Worm (Caenorhabditis elegans) whole organism, young adult: ENCODE results near the gene dpff-1.

ENCODE experiments used
- B0019.2 ChIP-seq: fragments of 200-800 bp; sonication (Bioruptor generic); conservative IDR thresholded peaks from 2 replicates; pipeline ENCODE4 v1.3.6; 2022; ENCODE audit warnings: missing genetic modification reagents, missing genetic modification characterization, missing compliant biosample characterization
- B0035.1 ChIP-seq: sonication (generic microtip); optimal IDR thresholded peaks from 2 replicates; lab custom pipeline; 2016; ENCODE audit warnings: missing genetic modification characterization, mild to moderate bottlenecking, missing compliant biosample characterization, missing genotype, missing genetic modification reagents
- B0261.1 ChIP-seq: sonication (generic microtip); optimal IDR thresholded peaks from 2 replicates; lab custom pipeline; 2016; ENCODE audit warnings: mild to moderate bottlenecking, missing genetic modification characterization, moderate library complexity, missing compliant biosample characterization
- C17E4.6 ChIP-seq: fragments of 200-800 bp; sonication (Bioruptor generic); IDR thresholded peaks from 2 replicates; pipeline ENCODE4 v1.3.6; 2022; ENCODE audit warnings: missing genetic modification reagents, missing genetic modification characterization, missing compliant biosample characterization
- F10E7.11 ChIP-seq: sonication (generic microtip); optimal IDR thresholded peaks from 2 replicates; lab custom pipeline; 2017; ENCODE audit warnings: mild to moderate bottlenecking, missing genetic modification characterization, moderate library complexity, missing compliant biosample characterization
- F22D6.2 ChIP-seq: sonication (generic microtip); optimal IDR thresholded peaks from 2 replicates; lab custom pipeline; 2016; ENCODE audit warnings: mild to moderate bottlenecking, missing genetic modification characterization, missing compliant biosample characterization
- F23B12.7 ChIP-seq: sonication (generic microtip); optimal IDR thresholded peaks from 2 replicates; lab custom pipeline; 2017; ENCODE audit warnings: missing genetic modification characterization, mild to moderate bottlenecking, missing compliant biosample characterization, antibody characterized with exemption, moderate library complexity; ENCODE audit not compliant: insufficient read depth
- F55B11.4 ChIP-seq: sonication (generic microtip); optimal IDR thresholded peaks from 2 replicates; lab custom pipeline; 2016; ENCODE audit warnings: missing compliant biosample characterization, missing genetic modification characterization, borderline replicate concordance; ENCODE audit not compliant: insufficient read depth
- F57C9.4 ChIP-seq: sonication (generic microtip); optimal IDR thresholded peaks from 2 replicates; lab custom pipeline; 2017; ENCODE audit warnings: mild to moderate bottlenecking, missing genetic modification characterization, missing compliant biosample characterization
- Y53F4B.3 ChIP-seq: fragments of 200-800 bp; sonication (Bioruptor generic); IDR thresholded peaks from 2 replicates; pipeline ENCODE4 v1.3.6; 2022; ENCODE audit warnings: missing genetic modification reagents, missing genetic modification characterization, missing compliant biosample characterization
- Y53G8AR.9 ChIP-seq: fragments of 200-800 bp; sonication (Bioruptor generic); conservative IDR thresholded peaks from 2 replicates; pipeline ENCODE4 v1.3.6; 2022; ENCODE audit warnings: missing genetic modification reagents, missing genetic modification characterization, missing compliant biosample characterization
- Y95B8A.8 ChIP-seq: fragments of 200-800 bp; sonication (Bioruptor generic); IDR thresholded peaks from 2 replicates; pipeline ENCODE4 v1.3.6; 2022; ENCODE audit warnings: missing genetic modification reagents, missing genetic modification characterization, missing compliant biosample characterization
- ZK185.1 ChIP-seq: sonication (generic microtip); optimal IDR thresholded peaks from 2 replicates; lab custom pipeline; 2016; ENCODE audit warnings: mild to moderate bottlenecking, missing genetic modification characterization, missing compliant biosample characterization; ENCODE audit not compliant: poor library complexity, severe bottlenecking
- aptf-3 ChIP-seq: fragments of 200-800 bp; sonication (Bioruptor generic); IDR thresholded peaks from 2 replicates; pipeline ENCODE4 v1.3.6; 2022; ENCODE audit warnings: missing genetic modification characterization, missing compliant biosample characterization
- bed-2 ChIP-seq: fragments of 200-800 bp; sonication (Bioruptor generic); IDR thresholded peaks from 2 replicates; pipeline ENCODE4 v1.3.6; 2022; ENCODE audit warnings: missing genetic modification reagents, missing genetic modification characterization, missing compliant biosample characterization
- ceh-100 ChIP-seq: fragments of 200-800 bp; sonication (Bioruptor generic); IDR thresholded peaks from 2 replicates; pipeline ENCODE4 v1.3.6; 2022; ENCODE audit warnings: missing genetic modification reagents, missing genetic modification characterization, missing compliant biosample characterization
- ceh-40 ChIP-seq: fragments of 200-800 bp; sonication (Bioruptor generic); IDR thresholded peaks from 2 replicates; pipeline ENCODE4 v1.3.6; 2022; ENCODE audit warnings: missing genetic modification characterization, missing compliant biosample characterization
- ceh-58 ChIP-seq: fragments of 200-800 bp; sonication (Bioruptor generic); IDR thresholded peaks from 2 replicates; pipeline ENCODE4 v1.3.6; 2022; ENCODE audit warnings: missing genetic modification characterization, missing compliant biosample characterization
- egrh-3 ChIP-seq: fragments of 200-800 bp; sonication (Bioruptor generic); IDR thresholded peaks from 2 replicates; pipeline ENCODE4 v1.3.6; 2022; ENCODE audit warnings: missing genetic modification reagents, missing genetic modification characterization, missing compliant biosample characterization
- gei-17 ChIP-seq: fragments of 200-800 bp; sonication (Bioruptor generic); optimal IDR thresholded peaks from 2 replicates; lab custom pipeline; 2018; ENCODE audit warnings: mild to moderate bottlenecking, missing genetic modification characterization, missing compliant biosample characterization
- him-1 ChIP-seq: sonication (generic microtip); optimal IDR thresholded peaks from 2 replicates; lab custom pipeline; 2016; ENCODE audit warnings: missing genotype, missing genetic modification reagents, missing genetic modification characterization, missing compliant biosample characterization
- hlh-12 ChIP-seq: sonication (generic microtip); optimal IDR thresholded peaks from 2 replicates; lab custom pipeline; 2016; ENCODE audit warnings: missing genetic modification characterization, missing compliant biosample characterization
- lag-1 ChIP-seq: fragments of 200-800 bp; sonication (Bioruptor generic); IDR thresholded peaks from 2 replicates; pipeline ENCODE4 v1.3.6; 2022; ENCODE audit warnings: missing genetic modification reagents, missing genetic modification characterization, missing compliant biosample characterization
- lin-40 ChIP-seq: sonication (generic microtip); optimal IDR thresholded peaks from 2 replicates; lab custom pipeline; 2016; ENCODE audit warnings: missing genetic modification characterization, mild to moderate bottlenecking, missing compliant biosample characterization, missing genotype, missing genetic modification reagents
- lir-1 ChIP-seq: fragments of 200-800 bp; sonication (Bioruptor generic); conservative IDR thresholded peaks from 2 replicates; pipeline ENCODE4 v1.3.6; 2022; ENCODE audit warnings: missing genetic modification reagents, missing genetic modification characterization, missing compliant biosample characterization
- mel-28 ChIP-seq: sonication (generic microtip); optimal IDR thresholded peaks from 2 replicates; lab custom pipeline; 2016; ENCODE audit warnings: borderline replicate concordance, mild to moderate bottlenecking, missing genetic modification characterization, missing compliant biosample characterization
- mxl-1 ChIP-seq: sonication (generic microtip); optimal IDR thresholded peaks from 2 replicates; lab custom pipeline; 2016; ENCODE audit warnings: missing genetic modification characterization, missing compliant biosample characterization
- nfya-1 ChIP-seq: sonication (generic microtip); optimal IDR thresholded peaks from 2 replicates; lab custom pipeline; 2017; ENCODE audit warnings: antibody characterized with exemption, missing compliant biosample characterization, missing genetic modification characterization, borderline replicate concordance; ENCODE audit not compliant: insufficient read depth
- nfya-2 ChIP-seq: fragments of 200-800 bp; sonication (Bioruptor generic); IDR thresholded peaks from 2 replicates; pipeline ENCODE4 v1.3.6; 2022; ENCODE audit warnings: missing genetic modification reagents, missing genetic modification characterization, missing compliant biosample characterization
- nhr-179 ChIP-seq: sonication (generic microtip); optimal IDR thresholded peaks from 2 replicates; lab custom pipeline; 2016; ENCODE audit warnings: mild to moderate bottlenecking, missing genetic modification characterization, missing compliant biosample characterization
- nhr-27 ChIP-seq: fragments of 200-800 bp; sonication (Bioruptor generic); optimal IDR thresholded peaks from 2 replicates; lab custom pipeline; 2018; ENCODE audit warnings: mild to moderate bottlenecking, missing genetic modification characterization, moderate library complexity, missing compliant biosample characterization
- nhr-90 ChIP-seq: sonication (generic microtip); optimal IDR thresholded peaks from 2 replicates; lab custom pipeline; 2016; ENCODE audit warnings: missing genotype, mild to moderate bottlenecking, missing genetic modification characterization, missing compliant biosample characterization
- rec-8 ChIP-seq, 2 experiments: sonication (generic microtip); optimal IDR thresholded peaks; 2 replicates each; lab custom pipeline; 2016; ENCODE audit warnings: mild to moderate bottlenecking in 2 of 2, missing genetic modification characterization in 2 of 2, missing genetic modification reagents in 2 of 2, missing genotype in 2 of 2, missing biosample characterization in 1 of 2, missing compliant biosample characterization in 1 of 2, moderate library complexity in 1 of 2
- rpc-1 ChIP-seq, 2 experiments: fragments of 150-350 bp in 1 of 2; sonication (generic microtip) in 1 of 2; optimal IDR thresholded peaks; 2 replicates each; lab custom pipeline; 2014 to 2018; ENCODE audit warnings: missing biosample characterization in 1 of 2, missing genetic modification characterization in 1 of 2, missing genetic modification reagents in 1 of 2, missing genotype in 1 of 2
- snpc-3.4 ChIP-seq: sonication (generic microtip); optimal IDR thresholded peaks from 2 replicates; lab custom pipeline; 2017; ENCODE audit warnings: missing genetic modification characterization, mild to moderate bottlenecking, missing compliant biosample characterization, antibody characterized with exemption, moderate library complexity, missing genotype, missing genetic modification reagents
- snpc-4 ChIP-seq, 5 experiments: fragments of 150-350 bp in 1 of 5; sonication (generic microtip) in 4 of 5; optimal IDR thresholded peaks; 2 replicates each; lab custom pipeline; 2014 to 2018; ENCODE audit warnings: missing genetic modification characterization in 5 of 5, missing biosample characterization in 3 of 5, antibody characterized with exemption in 2 of 5, mild to moderate bottlenecking in 2 of 5, missing compliant biosample characterization in 2 of 5, missing genotype in 2 of 5, moderate library complexity in 2 of 5, missing genetic modification reagents in 1 of 5
- tbx-9 ChIP-seq: sonication (generic microtip); optimal IDR thresholded peaks from 2 replicates; lab custom pipeline; 2016; ENCODE audit warnings: borderline replicate concordance, missing genetic modification characterization, inconsistent platforms, missing compliant biosample characterization
- unc-130 ChIP-seq: sonication (generic microtip); optimal IDR thresholded peaks from 2 replicates; lab custom pipeline; 2016; ENCODE audit warnings: missing genetic modification reagents, missing genetic modification characterization, missing compliant biosample characterization
- unc-62 ChIP-seq: fragments of 150-350 bp; optimal IDR thresholded peaks from 2 replicates; lab custom pipeline; 2014; ENCODE audit warnings: missing biosample characterization, missing genetic modification reagents, missing genetic modification characterization
- xnd-1 ChIP-seq: sonication (generic microtip); optimal IDR thresholded peaks from 2 replicates; lab custom pipeline; 2016; ENCODE audit warnings: missing genotype, missing genetic modification reagents, missing genetic modification characterization, missing compliant biosample characterization
- zfh-2 ChIP-seq: fragments of 200-800 bp; sonication (Bioruptor generic); conservative IDR thresholded peaks from 2 replicates; pipeline ENCODE4 v1.3.6; 2022; ENCODE audit warnings: missing genetic modification reagents, missing genetic modification characterization, missing compliant biosample characterization
- ztf-18 ChIP-seq: sonication (generic microtip); optimal IDR thresholded peaks from 2 replicates; lab custom pipeline; 2016; ENCODE audit warnings: missing genotype, mild to moderate bottlenecking, missing genetic modification characterization, missing compliant biosample characterization
- ztf-3 ChIP-seq: fragments of 200-800 bp; sonication (Bioruptor generic); optimal IDR thresholded peaks from 2 replicates; lab custom pipeline; 2018; ENCODE audit warnings: mild to moderate bottlenecking, missing genetic modification characterization, missing compliant biosample characterization

Gene dpff-1

DNA sequence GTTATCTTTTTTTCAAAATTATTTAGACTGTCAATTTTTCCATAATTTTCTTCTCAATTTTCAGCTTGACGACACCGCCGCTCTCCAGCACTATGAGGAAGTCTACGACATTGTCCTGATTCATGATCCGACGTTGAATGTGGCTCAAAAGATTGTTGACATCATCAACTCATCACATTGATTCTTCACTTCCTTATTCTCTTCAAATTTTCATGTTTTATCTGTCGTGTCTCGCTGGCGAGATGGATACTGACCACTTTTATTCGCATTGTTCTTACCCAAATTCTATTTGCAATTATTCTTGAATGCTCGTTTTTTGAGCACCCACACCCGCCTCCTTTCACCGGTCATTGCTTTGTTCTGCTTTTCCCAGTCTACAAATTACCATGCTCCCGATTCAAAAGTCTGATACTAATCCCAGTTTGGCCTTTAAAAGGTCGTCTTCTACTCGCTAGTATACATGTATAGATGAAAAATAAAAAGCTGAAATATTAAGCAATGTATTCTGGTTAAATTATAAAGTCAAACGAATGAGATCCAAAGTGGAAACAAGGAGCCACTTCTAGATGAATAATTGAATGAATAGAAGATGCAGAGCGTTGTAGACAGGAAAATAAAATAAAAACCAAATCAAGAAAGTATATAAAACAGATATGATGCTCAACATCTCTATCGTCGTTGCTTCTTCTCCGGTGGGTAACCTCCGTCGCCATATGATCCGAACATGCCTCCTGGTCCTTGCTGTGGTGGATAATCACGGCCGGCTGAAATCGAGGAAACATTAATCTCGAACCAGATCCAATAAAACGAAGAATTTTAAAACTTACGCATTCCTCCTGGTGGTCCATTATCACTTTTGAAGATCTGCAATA is 47.1 kb upstream of the dpff-1 start (continued):
- TF ChIP-seq rpc-1 (optimal IDR thresholded peaks at IDR 0.05; lab: Kevin White, UChicago), result no peak
- TF ChIP-seq rpc-1 (tag; optimal IDR thresholded peaks at IDR 0.05; lab: Kevin White, UChicago), result no peak
- no peak for TF ChIP-seq egrh-3
- no peak for TF ChIP-seq gei-17 (GFP tag; lab: Kevin White, UChicago)
- TF ChIP-seq bed-2 (GFP tag; lab: Robert Waterston, UW), result no peak
- peak; percentile 23 for TF ChIP-seq B0035.1 (tag; lab: Kevin White, UChicago)
- TF ChIP-seq xnd-1 (tag; lab: Kevin White, UChicago), result no peak
- no peak for TF ChIP-seq mel-28 (tag; lab: Kevin White, UChicago)
- TF ChIP-seq Y53G8AR.9 (GFP tag; lab: Robert Waterston, UW), result peak; percentile 63
- no peak for TF ChIP-seq lag-1
- TF ChIP-seq F57C9.4 (tag; lab: Kevin White, UChicago), result no peak
- TF ChIP-seq ztf-18 (tag; lab: Kevin White, UChicago), result no peak
- TF ChIP-seq snpc-4 (GFP tag; optimal IDR thresholded peaks at IDR 0.05; lab: Kevin White, UChicago), result peak; percentile 36
- TF ChIP-seq snpc-4 (tag; optimal IDR thresholded peaks at IDR 0.05; lab: Kevin White, UChicago), result no peak
- TF ChIP-seq rec-8 (tag; optimal IDR thresholded peaks at IDR 0.05; lab: Kevin White, UChicago), result peak; percentile 7 to 29
- TF ChIP-seq ceh-100 (GFP tag; lab: Robert Waterston, UW), result no peak
- no peak for TF ChIP-seq lir-1 (GFP tag; lab: Robert Waterston, UW)
- no peak for TF ChIP-seq F22D6.2
- no peak for TF ChIP-seq zfh-2
- TF ChIP-seq C17E4.6 (GFP tag; lab: Robert Waterston, UW), result no peak
- TF ChIP-seq ceh-58 (GFP tag; lab: Robert Waterston, UW), result 0 out of 2 replicates have a peak, but pooled peaks have one; percentile 62
- TF ChIP-seq tbx-9 (tag; lab: Kevin White, UChicago), result no peak
- peak; percentile 23 for TF ChIP-seq ZK185.1
- TF ChIP-seq B0019.2 (GFP tag; lab: Robert Waterston, UW), result no peak
- peak; percentile 76 for TF ChIP-seq him-1 (tag; lab: Kevin White, UChicago)
- TF ChIP-seq nhr-27 (tag; lab: Kevin White, UChicago), result no peak
- TF ChIP-seq aptf-3 (GFP tag; lab: Robert Waterston, UW), result no peak
- no peak for TF ChIP-seq nhr-90 (tag; lab: Kevin White, UChicago)
- TF ChIP-seq F55B11.4, result no peak
- TF ChIP-seq Y53F4B.3 (GFP tag; lab: Robert Waterston, UW), result no peak
- 0 out of 2 replicates have a peak, but pooled peaks have one; percentile 1 for TF ChIP-seq nfya-2
- no peak for TF ChIP-seq nfya-1 (tag; lab: Kevin White, UChicago)
- TF ChIP-seq nhr-179 (tag; lab: Kevin White, UChicago), result no peak
- TF ChIP-seq snpc-3.4 (tag; lab: Kevin White, UChicago), result no peak
- no peak for TF ChIP-seq F23B12.7
- no peak for TF ChIP-seq unc-62 (GFP tag; lab: Kevin White, UChicago)
- TF ChIP-seq F10E7.11, result peak; percentile 21
- TF ChIP-seq lin-40, result no peak
- TF ChIP-seq B0261.1, result no peak
- TF ChIP-seq mxl-1 (tag; lab: Kevin White, UChicago), result no peak
- TF ChIP-seq hlh-12 (tag; lab: Kevin White, UChicago), result no peak
- no peak for TF ChIP-seq ztf-3 (GFP tag; lab: Kevin White, UChicago)
- TF ChIP-seq unc-130 (GFP tag; lab: Kevin White, UChicago), result no peak
- no peak for TF ChIP-seq ceh-40 (GFP tag; lab: Robert Waterston, UW)
- no peak for TF ChIP-seq Y95B8A.8 (GFP tag; lab: Robert Waterston, UW)
